Worm (Caenorhabditis elegans) whole organism, L2 larva: Measurements from ENCODE around the gene tmem-131.

ENCODE experiments used
- C34F6.9 ChIP-seq: fragments of 150-350 bp; optimal IDR thresholded peaks from 2 replicates; lab custom pipeline; 2014; ENCODE audit warnings: missing biosample characterization, missing genetic modification characterization
- F13H6.1 ChIP-seq: sonication (generic microtip); optimal IDR thresholded peaks from 2 replicates; lab custom pipeline; 2016; ENCODE audit warnings: missing genetic modification characterization, missing compliant biosample characterization
- R02D3.7 ChIP-seq: fragments of 150-350 bp; optimal IDR thresholded peaks from 2 replicates; lab custom pipeline; 2014; ENCODE audit warnings: missing biosample characterization, missing genetic modification characterization
- ZK546.5 ChIP-seq: sonication (generic microtip); optimal IDR thresholded peaks from 2 replicates; lab custom pipeline; 2017; ENCODE audit warnings: missing biosample characterization, missing genetic modification characterization
- alr-1 ChIP-seq: fragments of 150-350 bp; optimal IDR thresholded peaks from 2 replicates; lab custom pipeline; 2014; ENCODE audit warnings: missing biosample characterization, missing genetic modification characterization
- aly-2 ChIP-seq: fragments of 150-350 bp; optimal IDR thresholded peaks from 2 replicates; lab custom pipeline; 2014; ENCODE audit warnings: missing biosample characterization, missing genetic modification characterization
- ama-1 ChIP-seq: fragments of 150-350 bp; optimal IDR thresholded peaks from 2 replicates; lab custom pipeline; 2018; ENCODE audit warnings: inconsistent platforms
- blmp-1 ChIP-seq: sonication (generic microtip); optimal IDR thresholded peaks from 2 replicates; lab custom pipeline; 2017; ENCODE audit warnings: missing genetic modification characterization, mild to moderate bottlenecking, missing compliant biosample characterization, antibody characterized with exemption, moderate library complexity; ENCODE audit not compliant: insufficient read depth
- ceh-16 ChIP-seq: fragments of 150-350 bp; optimal IDR thresholded peaks from 2 replicates; lab custom pipeline; 2014; ENCODE audit warnings: missing biosample characterization, missing genetic modification characterization
- ceh-82 ChIP-seq: fragments of 150-350 bp; optimal IDR thresholded peaks from 2 replicates; lab custom pipeline; 2014; ENCODE audit warnings: missing biosample characterization, missing genetic modification characterization
- crh-2 ChIP-seq: sonication (generic microtip); optimal IDR thresholded peaks from 2 replicates; lab custom pipeline; 2017; ENCODE audit warnings: missing biosample characterization, missing genetic modification characterization
- dmd-4 ChIP-seq: sonication (generic microtip); optimal IDR thresholded peaks from 2 replicates; lab custom pipeline; 2017; ENCODE audit warnings: missing biosample characterization, missing genetic modification characterization
- egl-27 ChIP-seq: sonication (generic microtip); optimal IDR thresholded peaks from 3 replicates; lab custom pipeline; 2017; ENCODE audit warnings: missing biosample characterization, missing genetic modification reagents, missing genetic modification characterization
- elt-1 ChIP-seq: fragments of 150-350 bp; optimal IDR thresholded peaks from 2 replicates; lab custom pipeline; 2014; ENCODE audit warnings: missing biosample characterization, missing genetic modification characterization
- elt-3 ChIP-seq: sonication (generic microtip); optimal IDR thresholded peaks from 2 replicates; lab custom pipeline; 2017; ENCODE audit warnings: missing biosample characterization, missing genetic modification characterization
- lin-11 ChIP-seq: fragments of 150-350 bp; sonication (generic microtip); optimal IDR thresholded peaks from 2 replicates; lab custom pipeline; 2014; ENCODE audit warnings: missing biosample characterization, missing genetic modification characterization, inconsistent platforms, mixed read lengths
- lin-13 ChIP-seq: fragments of 150-350 bp; optimal IDR thresholded peaks from 2 replicates; lab custom pipeline; 2014; ENCODE audit warnings: missing biosample characterization, missing genetic modification reagents, missing genetic modification characterization
- lin-39 ChIP-seq: fragments of 150-350 bp; optimal IDR thresholded peaks from 2 replicates; lab custom pipeline; 2014; ENCODE audit warnings: missing biosample characterization, missing genetic modification reagents, missing genetic modification characterization
- lsy-2 ChIP-seq, 2 experiments: fragments of 150-350 bp in 1 of 2; sonication (generic microtip) in 1 of 2; optimal IDR thresholded peaks; 2 replicates each; lab custom pipeline; 2014 to 2017; ENCODE audit warnings: missing biosample characterization in 2 of 2, missing genetic modification characterization in 2 of 2
- mab-5 ChIP-seq: fragments of 150-350 bp; optimal IDR thresholded peaks from 2 replicates; lab custom pipeline; 2014; ENCODE audit warnings: missing biosample characterization, missing genetic modification characterization
- mbf-1 ChIP-seq: sonication (generic microtip); optimal IDR thresholded peaks from 2 replicates; lab custom pipeline; 2017; ENCODE audit warnings: missing biosample characterization, missing genetic modification characterization
- mdl-1 ChIP-seq, 2 experiments: fragments of 150-350 bp in 1 of 2; sonication (generic microtip) in 1 of 2; optimal IDR thresholded peaks; 2 replicates each; lab custom pipeline; 2017; ENCODE audit warnings: missing biosample characterization in 2 of 2, missing genetic modification characterization in 2 of 2
- nhr-10 ChIP-seq: sonication (generic microtip); optimal IDR thresholded peaks from 2 replicates; lab custom pipeline; 2017; ENCODE audit warnings: missing biosample characterization, missing genetic modification characterization
- nhr-11 ChIP-seq: fragments of 150-350 bp; optimal IDR thresholded peaks from 2 replicates; lab custom pipeline; 2014; ENCODE audit warnings: missing biosample characterization, missing genetic modification characterization
- nhr-12 ChIP-seq: fragments of 150-350 bp; optimal IDR thresholded peaks from 2 replicates; lab custom pipeline; 2014; ENCODE audit warnings: missing biosample characterization, missing genetic modification characterization
- nhr-129 ChIP-seq: fragments of 150-350 bp; optimal IDR thresholded peaks from 2 replicates; lab custom pipeline; 2014; ENCODE audit warnings: missing biosample characterization, missing genetic modification characterization
- nhr-23 ChIP-seq: fragments of 150-350 bp; optimal IDR thresholded peaks from 2 replicates; lab custom pipeline; 2014; ENCODE audit warnings: missing biosample characterization, missing genetic modification reagents, missing genetic modification characterization
- nhr-237 ChIP-seq: fragments of 150-350 bp; optimal IDR thresholded peaks from 2 replicates; lab custom pipeline; 2014; ENCODE audit warnings: missing biosample characterization, missing genetic modification characterization
- nhr-6 ChIP-seq: fragments of 150-350 bp; optimal IDR thresholded peaks from 2 replicates; lab custom pipeline; 2014; ENCODE audit warnings: missing biosample characterization, missing genetic modification characterization
- nhr-77 ChIP-seq: fragments of 150-350 bp; optimal IDR thresholded peaks from 2 replicates; lab custom pipeline; 2014; ENCODE audit warnings: missing biosample characterization, missing genetic modification characterization
- peb-1 ChIP-seq: fragments of 150-350 bp; optimal IDR thresholded peaks from 2 replicates; lab custom pipeline; 2014; ENCODE audit warnings: missing biosample characterization, missing genetic modification characterization
- sem-4 ChIP-seq: fragments of 150-350 bp; optimal IDR thresholded peaks from 2 replicates; lab custom pipeline; 2014; ENCODE audit warnings: missing biosample characterization, missing genetic modification reagents, missing genetic modification characterization
- sma-3 ChIP-seq: sonication (generic microtip); optimal IDR thresholded peaks from 2 replicates; lab custom pipeline; 2016; ENCODE audit warnings: missing genetic modification reagents, missing genetic modification characterization, missing compliant biosample characterization
- unc-39 ChIP-seq: fragments of 150-350 bp; optimal IDR thresholded peaks from 2 replicates; lab custom pipeline; 2014; ENCODE audit warnings: missing biosample characterization, missing genetic modification characterization
- unc-55 ChIP-seq: fragments of 150-350 bp; sonication (generic microtip); optimal IDR thresholded peaks from 3 replicates; lab custom pipeline; 2014; ENCODE audit warnings: missing biosample characterization, missing genetic modification reagents, missing genetic modification characterization
- zag-1 ChIP-seq: fragments of 150-350 bp; optimal IDR thresholded peaks from 2 replicates; lab custom pipeline; 2014; ENCODE audit warnings: missing biosample characterization, missing genetic modification characterization
- ztf-1 ChIP-seq: fragments of 200-800 bp; sonication (Bioruptor generic); conservative IDR thresholded peaks from 2 replicates; pipeline ENCODE4 v1.3.6; 2022; ENCODE audit warnings: missing genetic modification characterization, missing compliant biosample characterization
- ztf-11 ChIP-seq: sonication (generic microtip); optimal IDR thresholded peaks from 2 replicates; lab custom pipeline; 2017; ENCODE audit warnings: missing biosample characterization, missing genetic modification characterization
- ztf-4 ChIP-seq: fragments of 150-350 bp; optimal IDR thresholded peaks from 2 replicates; lab custom pipeline; 2014; ENCODE audit warnings: missing biosample characterization, missing genetic modification characterization

tmem-131 gene

DNA sequence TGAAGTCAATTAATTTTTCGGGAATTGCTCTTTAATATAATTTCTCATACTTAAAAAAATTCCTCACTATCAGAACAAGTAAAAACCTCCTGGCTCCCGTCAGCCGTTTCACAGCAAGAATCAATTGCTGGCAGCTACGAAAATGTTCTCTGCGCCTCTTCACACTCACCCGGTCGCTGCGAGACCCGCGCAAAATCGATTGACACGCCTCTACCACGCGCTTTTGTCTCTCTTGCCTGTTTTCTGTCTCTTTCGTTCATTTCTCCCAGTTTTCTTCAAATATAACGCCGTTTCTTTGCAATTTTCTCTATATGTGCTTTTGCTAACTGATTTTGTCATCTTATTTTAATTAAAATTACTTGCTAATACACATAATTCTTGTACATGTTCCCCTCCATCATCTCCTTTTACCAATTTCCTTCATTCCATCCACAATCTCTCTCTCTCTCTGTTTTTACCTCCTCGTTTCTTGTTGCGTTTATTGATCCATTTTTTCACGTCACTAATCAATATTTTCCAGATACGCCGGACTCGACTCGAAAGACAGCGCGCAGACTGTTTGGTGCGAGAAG lies 26.5 kb upstream of the tmem-131 start, which contains the start of gene pcf-11 (continued):
- TF ChIP-seq egl-27 (tag; lab: Kevin White, UChicago) (no peak), ceh-82 (tag; lab: Kevin White, UChicago) (no peak), sma-3 (peak; percentile 42), ama-1 (lab: Kevin White, UChicago) (peak; percentile 83), nhr-237 (tag; lab: Kevin White, UChicago) (no peak), nhr-77 (tag; lab: Kevin White, UChicago) (no peak), elt-1 (tag; lab: Kevin White, UChicago) (no peak), C34F6.9 (tag; lab: Kevin White, UChicago) (peak; percentile 84), ZK546.5 (tag; lab: Kevin White, UChicago) (no peak), peb-1 (tag; lab: Kevin White, UChicago) (no peak), ztf-1 (GFP tag; lab: Robert Waterston, UW) (no peak), ztf-11 (no peak), sem-4 (peak; percentile 68), F13H6.1 (peak; percentile 48), crh-2 (tag; lab: Kevin White, UChicago) (peak; percentile 84), lin-39 (tag; lab: Kevin White, UChicago) (no peak), mdl-1 (tag; optimal IDR thresholded peaks at IDR 0.05; lab: Kevin White, UChicago) (peak; percentile 66 to 77), lsy-2 (tag; optimal IDR thresholded peaks at IDR 0.05; lab: Kevin White, UChicago) (peak; percentile 43 to 63), lin-11 (tag; lab: Kevin White, UChicago) (peak; percentile 75), nhr-6 (tag; lab: Kevin White, UChicago) (no peak), R02D3.7 (tag; lab: Kevin White, UChicago) (no peak), blmp-1 (peak; percentile 47), unc-55 (GFP tag; lab: Kevin White, UChicago) (peak; percentile 77), zag-1 (tag; lab: Kevin White, UChicago) (no peak), nhr-23 (no peak), mab-5 (tag; lab: Kevin White, UChicago) (peak; percentile 31), nhr-11 (tag; lab: Kevin White, UChicago) (no peak)

DNA sequence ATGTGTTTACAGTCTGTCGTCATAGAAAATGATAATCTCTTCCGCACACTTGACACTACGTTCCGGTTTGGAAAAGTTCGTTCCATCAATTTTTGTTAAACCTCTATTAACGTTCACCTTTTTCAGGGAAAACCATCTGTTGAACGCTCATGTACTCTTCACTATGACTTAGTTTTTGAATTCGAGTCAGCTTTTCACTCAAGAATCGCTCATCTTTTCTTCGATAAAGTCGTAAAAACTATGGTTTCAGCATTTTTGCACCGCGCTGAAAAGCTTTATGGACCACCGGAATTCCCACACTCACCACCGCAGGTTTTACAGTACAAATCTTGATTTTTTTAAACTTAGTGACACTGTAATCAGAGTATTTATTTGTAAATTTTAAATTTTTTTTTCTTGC lies 25.7 kb upstream of the tmem-131 start:
- no peak for TF ChIP-seq ceh-16 (tag; lab: Kevin White, UChicago)
- no peak for TF ChIP-seq C34F6.9 (tag; lab: Kevin White, UChicago)
- no peak for TF ChIP-seq blmp-1
- TF ChIP-seq ztf-11, result no peak
- no peak for TF ChIP-seq F13H6.1
- no peak for TF ChIP-seq lin-11 (tag; lab: Kevin White, UChicago)
- no peak for TF ChIP-seq unc-39 (tag; lab: Kevin White, UChicago)
- no peak for TF ChIP-seq nhr-11 (tag; lab: Kevin White, UChicago)
- no peak for TF ChIP-seq nhr-12 (tag; lab: Kevin White, UChicago)
- no peak for TF ChIP-seq alr-1 (tag; lab: Kevin White, UChicago)
- TF ChIP-seq unc-55 (GFP tag; lab: Kevin White, UChicago), result no peak

DNA sequence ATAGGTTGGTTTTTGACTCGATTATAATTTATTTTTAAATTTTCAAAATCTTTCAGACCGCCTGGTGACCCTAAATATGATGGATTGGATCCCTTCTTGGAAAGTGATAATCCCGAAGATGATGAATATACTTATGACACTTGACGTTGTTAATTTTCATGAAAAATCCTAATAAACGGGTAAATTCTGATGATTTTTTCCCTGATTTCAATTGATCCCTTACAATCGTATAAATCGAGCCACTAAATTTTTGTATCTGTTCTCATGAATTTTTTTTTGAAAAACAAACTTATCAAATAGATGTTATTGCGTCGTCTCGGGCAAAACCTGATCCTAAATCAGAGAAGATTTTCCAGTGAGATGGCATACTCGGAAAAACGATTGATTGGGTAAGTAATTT lies 25.0 kb upstream of the tmem-131 start, which contains the start of gene R144.13:
TSS of gene R144.13 (plus strand) at position 301 of the 400 bp plus-strand sequence.
- TF ChIP-seq nhr-11 (tag; lab: Kevin White, UChicago) (no peak), nhr-129 (tag; lab: Kevin White, UChicago) (no peak)

DNA sequence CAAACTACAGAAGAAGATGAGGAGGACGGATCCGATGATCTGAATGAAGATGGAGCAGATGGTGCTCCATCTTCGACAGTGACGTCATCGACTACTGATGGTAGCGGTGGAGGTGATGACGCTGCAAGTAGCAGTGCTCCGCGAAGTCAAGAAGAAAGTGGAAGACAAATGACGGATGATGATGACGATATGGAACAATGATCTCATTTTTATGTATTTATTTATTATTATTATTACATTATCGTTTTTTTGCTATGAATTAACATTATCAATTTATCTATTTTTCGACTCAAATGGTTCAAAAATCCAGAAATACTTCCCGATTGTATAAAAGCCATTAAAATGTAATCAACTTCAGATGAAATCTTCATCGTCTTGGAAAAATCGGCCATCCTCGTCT lies 23.7 kb upstream of the tmem-131 start, which contains the start of gene R144.3:
TSS of gene R144.3 (plus strand) at position 301 of the 400 bp plus-strand sequence.
- no peak for TF ChIP-seq nhr-6 (tag; lab: Kevin White, UChicago)
- TF ChIP-seq lin-39 (tag; lab: Kevin White, UChicago), result no peak
- no peak for TF ChIP-seq zag-1 (tag; lab: Kevin White, UChicago)
- TF ChIP-seq elt-3, result no peak
- TF ChIP-seq aly-2 (tag; lab: Kevin White, UChicago), result no peak
- TF ChIP-seq R02D3.7 (tag; lab: Kevin White, UChicago), result no peak
- TF ChIP-seq ceh-16 (tag; lab: Kevin White, UChicago), result no peak
- TF ChIP-seq nhr-11 (tag; lab: Kevin White, UChicago), result no peak
- TF ChIP-seq mbf-1 (tag; lab: Kevin White, UChicago), result no peak
- TF ChIP-seq dmd-4, result no peak
- TF ChIP-seq lin-13 (GFP tag; lab: Kevin White, UChicago), result no peak
- TF ChIP-seq nhr-10 (tag; lab: Kevin White, UChicago), result no peak
- no peak for TF ChIP-seq mdl-1 (tag; optimal IDR thresholded peaks at IDR 0.05; lab: Kevin White, UChicago)
- TF ChIP-seq ztf-1 (GFP tag; lab: Robert Waterston, UW), result no peak
- TF ChIP-seq egl-27 (tag; lab: Kevin White, UChicago), result no peak
- TF ChIP-seq unc-55 (GFP tag; lab: Kevin White, UChicago), result no peak
- TF ChIP-seq unc-39 (tag; lab: Kevin White, UChicago), result no peak
- TF ChIP-seq ztf-11, result no peak
- TF ChIP-seq ztf-4 (tag; lab: Kevin White, UChicago), result no peak
